Fruit fly (Drosophila melanogaster) whole organism, embryonic: ENCODE measurements around the gene CG11674.

Source experiments
- Atf3 ChIP-seq: fragments of 200-800 bp; sonication (Bioruptor generic); optimal IDR thresholded peaks from 3 replicates; lab custom pipeline; 2016; ENCODE audit warnings: missing biosample characterization, missing genetic modification characterization
- CG10147 ChIP-seq: fragments of 200-800 bp; sonication (Bioruptor generic); optimal IDR thresholded peaks from 2 replicates; lab custom pipeline; 2019; ENCODE audit warnings: missing biosample characterization, mild to moderate bottlenecking, missing genetic modification characterization, moderate library complexity
- CG10654 ChIP-seq: fragments of 200-800 bp; sonication (Bioruptor generic); optimal IDR thresholded peaks from 2 replicates; lab custom pipeline; 2016; ENCODE audit warnings: missing biosample characterization, missing genetic modification characterization
- CG12071 ChIP-seq: fragments of 200-800 bp; sonication (Bioruptor generic); optimal IDR thresholded peaks from 3 replicates; lab custom pipeline; 2018; ENCODE audit warnings: missing biosample characterization, mild to moderate bottlenecking, missing genetic modification characterization
- CG12659 ChIP-seq: fragments of 200-800 bp; sonication (Bioruptor generic); optimal IDR thresholded peaks from 3 replicates; lab custom pipeline; 2017; ENCODE audit warnings: mild to moderate bottlenecking, missing biosample characterization, missing genetic modification reagents, missing genetic modification characterization
- CG12769 ChIP-seq: fragments of 200-800 bp; sonication (Bioruptor generic); optimal IDR thresholded peaks from 2 replicates; lab custom pipeline; 2019; ENCODE audit warnings: missing biosample characterization, mild to moderate bottlenecking, missing genetic modification characterization, moderate library complexity
- CG13894 ChIP-seq: fragments of 200-800 bp; sonication (Bioruptor generic); optimal IDR thresholded peaks from 3 replicates; lab custom pipeline; 2018; ENCODE audit warnings: missing biosample characterization, mild to moderate bottlenecking, missing genetic modification characterization, moderate library complexity
- CG17829 ChIP-seq: fragments of 200-800 bp; optimal IDR thresholded peaks from 2 replicates; lab custom pipeline; 2019; ENCODE audit warnings: missing biosample characterization, mild to moderate bottlenecking, missing genetic modification characterization, moderate library complexity
- CG18764 ChIP-seq: fragments of 200-800 bp; sonication (Bioruptor generic); optimal IDR thresholded peaks from 3 replicates; lab custom pipeline; 2016; ENCODE audit warnings: missing biosample characterization, missing genetic modification characterization
- CG3281 ChIP-seq: fragments of 200-800 bp; sonication (Bioruptor generic); optimal IDR thresholded peaks from 3 replicates; lab custom pipeline; 2017; ENCODE audit warnings: missing biosample characterization, mild to moderate bottlenecking, missing genetic modification characterization
- CG6765 ChIP-seq: fragments of 200-800 bp; sonication (Bioruptor generic); optimal IDR thresholded peaks from 3 replicates; lab custom pipeline; 2017; ENCODE audit warnings: missing biosample characterization, mild to moderate bottlenecking, missing genetic modification characterization
- CG7357 ChIP-seq: fragments of 200-800 bp; sonication (Bioruptor generic); IDR thresholded peaks from 3 replicates; pipeline ENCODE4 v1.3.6; 2022; ENCODE audit warnings: missing biosample characterization, missing genetic modification characterization
- CG7745 ChIP-seq: fragments of 200-800 bp; sonication (Bioruptor generic); optimal IDR thresholded peaks from 2 replicates; lab custom pipeline; 2018; ENCODE audit warnings: missing biosample characterization, mild to moderate bottlenecking, missing genetic modification characterization, moderate library complexity
- CG7963 ChIP-seq: fragments of 200-800 bp; sonication (Bioruptor generic); IDR thresholded peaks from 3 replicates; pipeline ENCODE4 v1.3.6; 2022; ENCODE audit warnings: missing biosample characterization, missing genetic modification characterization; ENCODE audit not compliant: partially characterized antibody
- CG8089 ChIP-seq: fragments of 200-800 bp; sonication (Bioruptor generic); optimal IDR thresholded peaks from 3 replicates; lab custom pipeline; 2016; ENCODE audit warnings: missing biosample characterization, missing genetic modification characterization
- CG8281 ChIP-seq: fragments of 200-800 bp; sonication (Bioruptor generic); optimal IDR thresholded peaks from 2 replicates; lab custom pipeline; 2018; ENCODE audit warnings: missing biosample characterization, mild to moderate bottlenecking, missing genetic modification characterization, moderate library complexity
- CG9215 ChIP-seq: fragments of 200-800 bp; sonication (Bioruptor generic); IDR thresholded peaks from 2 replicates; pipeline ENCODE4 v1.3.6; 2022; ENCODE audit warnings: missing biosample characterization, missing genetic modification characterization
- Dad ChIP-seq: fragments of 200-800 bp; sonication (Bioruptor generic); optimal IDR thresholded peaks from 3 replicates; lab custom pipeline; 2016; ENCODE audit warnings: missing biosample characterization, missing genetic modification characterization
- Dip3 ChIP-seq: fragments of 200-800 bp; sonication (Bioruptor generic); optimal IDR thresholded peaks from 3 replicates; lab custom pipeline; 2016; ENCODE audit warnings: missing biosample characterization, missing genetic modification characterization
- Dll ChIP-seq: fragments of 200-800 bp; sonication (Bioruptor generic); IDR thresholded peaks from 4 replicates; pipeline ENCODE4 v1.3.6; 2022; ENCODE audit warnings: missing biosample characterization, missing genetic modification characterization; ENCODE audit not compliant: partially characterized antibody
- E2f2 ChIP-seq: fragments of 200-800 bp; sonication (Bioruptor generic); IDR thresholded peaks from 2 replicates; pipeline ENCODE4 v1.3.6; 2022; ENCODE audit warnings: missing biosample characterization, missing genetic modification characterization
- Gug ChIP-seq: fragments of 200-800 bp; sonication (Bioruptor generic); IDR thresholded peaks from 4 replicates; pipeline ENCODE4 v1.3.6; 2022; ENCODE audit warnings: missing biosample characterization, missing genetic modification characterization
- HLH54F ChIP-seq: fragments of 200-800 bp; sonication (Bioruptor generic); optimal IDR thresholded peaks from 3 replicates; lab custom pipeline; 2016; ENCODE audit warnings: missing biosample characterization, missing genetic modification characterization
- HmgZ ChIP-seq: fragments of 200-800 bp; sonication (Bioruptor generic); optimal IDR thresholded peaks from 2 replicates; lab custom pipeline; 2018; ENCODE audit warnings: missing biosample characterization, mild to moderate bottlenecking, missing genetic modification characterization
- Hr39 ChIP-seq: fragments of >200 bp; optimal IDR thresholded peaks from 2 replicates; lab custom pipeline; 2017
- NfI ChIP-seq: fragments of 200-800 bp; sonication (Bioruptor generic); optimal IDR thresholded peaks from 3 replicates; lab custom pipeline; 2018; ENCODE audit warnings: missing biosample characterization, mild to moderate bottlenecking, missing genetic modification characterization, moderate library complexity
- Oli ChIP-seq: fragments of 200-800 bp; sonication (Bioruptor generic); optimal IDR thresholded peaks from 2 replicates; lab custom pipeline; 2018; ENCODE audit warnings: missing biosample characterization, mild to moderate bottlenecking, missing genetic modification characterization, moderate library complexity
- Ptx1 ChIP-seq: fragments of 200-800 bp; sonication (Bioruptor generic); IDR thresholded peaks from 2 replicates; pipeline ENCODE4 v1.3.6; 2022; ENCODE audit warnings: missing biosample characterization, missing genetic modification characterization
- Side ChIP-seq: fragments of 200-800 bp; sonication (Bioruptor generic); optimal IDR thresholded peaks from 2 replicates; lab custom pipeline; 2016; ENCODE audit warnings: missing biosample characterization, missing genetic modification characterization
- Sin3A ChIP-seq: fragments of >200 bp; optimal IDR thresholded peaks from 2 replicates; lab custom pipeline; 2018
- Tbp ChIP-seq: fragments of >200 bp; optimal IDR thresholded peaks from 2 replicates; lab custom pipeline; 2018; ENCODE audit warnings: missing biosample characterization, missing genetic modification characterization
- ap ChIP-seq: fragments of 200-800 bp; sonication (Bioruptor generic); IDR thresholded peaks from 2 replicates; pipeline ENCODE4 v1.3.6; 2022; ENCODE audit warnings: missing biosample characterization, missing genetic modification characterization
- ato ChIP-seq: fragments of 200-800 bp; sonication (Bioruptor generic); IDR thresholded peaks from 2 replicates; pipeline ENCODE4 v1.3.6; 2022; ENCODE audit warnings: missing biosample characterization, missing genetic modification characterization; ENCODE audit not compliant: partially characterized antibody
- bab2 ChIP-seq: fragments of 200-800 bp; sonication (Bioruptor generic); optimal IDR thresholded peaks from 2 replicates; lab custom pipeline; 2016; ENCODE audit warnings: missing biosample characterization, missing genetic modification characterization
- br ChIP-seq: fragments of >200 bp; optimal IDR thresholded peaks from 2 replicates; lab custom pipeline; 2017
- caup ChIP-seq: fragments of 200-800 bp; sonication (Bioruptor generic); optimal IDR thresholded peaks from 3 replicates; lab custom pipeline; 2017; ENCODE audit warnings: missing biosample characterization, mild to moderate bottlenecking, missing genetic modification characterization, moderate library complexity; ENCODE audit not compliant: severe bottlenecking
- crp ChIP-seq, 2 experiments: fragments of 200-800 bp; sonication (Bioruptor generic); optimal IDR thresholded peaks; 2 replicates in 1 of 2; 3 replicates in 1 of 2; lab custom pipeline; 2017; ENCODE audit warnings: missing biosample characterization in 2 of 2, missing genetic modification characterization in 2 of 2, mild to moderate bottlenecking in 1 of 2, moderate library complexity in 1 of 2
- fd102C ChIP-seq: fragments of 200-800 bp; sonication (Bioruptor generic); optimal IDR thresholded peaks from 2 replicates; lab custom pipeline; 2018; ENCODE audit warnings: missing biosample characterization, mild to moderate bottlenecking, missing genetic modification characterization, moderate library complexity
- ind ChIP-seq: fragments of 200-800 bp; sonication (Bioruptor generic); optimal IDR thresholded peaks from 3 replicates; lab custom pipeline; 2016; ENCODE audit warnings: missing biosample characterization, missing genetic modification characterization
- knrl ChIP-seq: fragments of 200-800 bp; sonication (Bioruptor generic); IDR thresholded peaks from 3 replicates; pipeline ENCODE4 v1.3.6; 2022; ENCODE audit warnings: missing biosample characterization, missing genetic modification characterization; ENCODE audit not compliant: partially characterized antibody
- maf-S ChIP-seq: fragments of 200-800 bp; sonication (Bioruptor generic); optimal IDR thresholded peaks from 2 replicates; lab custom pipeline; 2016; ENCODE audit warnings: missing biosample characterization, missing genetic modification characterization
- nmo ChIP-seq: fragments of 200-800 bp; sonication (Bioruptor generic); optimal IDR thresholded peaks from 2 replicates; lab custom pipeline; 2018; ENCODE audit warnings: missing biosample characterization, mild to moderate bottlenecking, missing genetic modification characterization, moderate library complexity
- odd ChIP-seq: fragments of 200-800 bp; sonication (Bioruptor generic); optimal IDR thresholded peaks from 2 replicates; lab custom pipeline; 2017; ENCODE audit warnings: missing biosample characterization, mild to moderate bottlenecking, missing genetic modification characterization
- pum ChIP-seq: fragments of 200-800 bp; sonication (Bioruptor generic); optimal IDR thresholded peaks from 2 replicates; lab custom pipeline; 2016; ENCODE audit warnings: missing biosample characterization, missing genetic modification characterization
- scrt ChIP-seq: fragments of 200-800 bp; sonication (Bioruptor generic); optimal IDR thresholded peaks from 2 replicates; lab custom pipeline; 2018; ENCODE audit warnings: missing biosample characterization, mild to moderate bottlenecking, missing genetic modification characterization, moderate library complexity
- sens-2 ChIP-seq: fragments of 200-800 bp; sonication (Bioruptor generic); IDR thresholded peaks from 2 replicates; pipeline ENCODE4 v1.3.6; 2022; ENCODE audit warnings: missing biosample characterization, missing genetic modification characterization
- slp2 ChIP-seq: fragments of 200-800 bp; sonication (Bioruptor generic); optimal IDR thresholded peaks from 2 replicates; lab custom pipeline; 2016; ENCODE audit warnings: missing biosample characterization, missing genetic modification characterization
- ssp ChIP-seq: fragments of 200-800 bp; sonication (Bioruptor generic); IDR thresholded peaks from 2 replicates; pipeline ENCODE4 v1.3.6; 2022; ENCODE audit warnings: missing biosample characterization, missing genetic modification characterization
- wek ChIP-seq: fragments of 200-800 bp; sonication (Bioruptor generic); optimal IDR thresholded peaks from 3 replicates; lab custom pipeline; 2018; ENCODE audit warnings: missing biosample characterization, mild to moderate bottlenecking, missing genetic modification characterization, moderate library complexity
- zen ChIP-seq: fragments of 200-800 bp; sonication (Bioruptor generic); optimal IDR thresholded peaks from 3 replicates; lab custom pipeline; 2018; ENCODE audit warnings: missing biosample characterization, mild to moderate bottlenecking, missing genetic modification characterization, moderate library complexity
- zfh2 ChIP-seq: fragments of 200-800 bp; sonication (Bioruptor generic); optimal IDR thresholded peaks from 2 replicates; lab custom pipeline; 2016; ENCODE audit warnings: missing biosample characterization, missing genetic modification characterization

Gene CG11674

DNA sequence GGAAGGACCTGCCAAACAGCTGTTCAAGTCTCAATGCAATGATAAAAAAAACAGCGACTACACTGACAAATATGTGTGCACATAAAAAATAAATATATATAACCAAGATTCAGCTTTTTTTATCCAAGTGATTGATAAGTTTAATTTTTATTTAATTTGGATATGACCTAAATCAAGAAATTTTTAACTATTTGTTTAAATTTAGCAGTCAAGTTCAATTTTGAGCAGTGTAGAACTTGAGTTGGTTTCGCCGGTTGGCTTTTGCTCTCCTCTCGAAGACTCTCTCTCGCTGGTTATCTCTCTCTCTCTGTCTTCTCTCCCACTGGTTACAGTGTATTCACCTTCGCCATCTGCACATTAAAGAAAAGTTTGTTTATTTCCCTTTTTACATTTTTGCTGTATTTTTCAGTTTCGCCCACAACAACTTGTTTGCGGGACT lies 7.6 kb downstream of the CG11674 start (continued):
- TF ChIP-seq NfI (GFP tag; lab: Kevin White, UChicago) (peak; percentile 78), pum (GFP tag; lab: Kevin White, UChicago) (peak; percentile 69), CG17829 (tag; lab: Kevin White, UChicago) (peak; percentile 90), CG9215 (peak; percentile 81), Hr39 (no peak), Gug (GFP tag; lab: Robert Waterston, UW) (peak; percentile 44; the same call in 2 of the 4 replicates), ap (peak; percentile 66), CG10147 (GFP tag; lab: Kevin White, UChicago) (peak; percentile 86), CG8089 (GFP tag; lab: Kevin White, UChicago) (peak; percentile 40), Side (peak; percentile 68), fd102C (GFP tag; lab: Kevin White, UChicago) (peak; percentile 23), E2f2 (GFP tag; lab: Robert Waterston, UW) (peak; percentile 61), Dll (GFP tag; lab: Robert Waterston, UW) (no peak), CG7357 (peak; percentile 72; the same call in 2 of the 3 replicates), odd (GFP tag; lab: Kevin White, UChicago) (peak; percentile 80), CG13894 (tag; lab: Kevin White, UChicago) (peak; percentile 37), CG12769 (tag; lab: Kevin White, UChicago) (peak; percentile 40), HLH54F (peak; percentile 65), CG12659 (GFP tag; lab: Kevin White, UChicago) (peak; percentile 89), Dad (GFP tag; lab: Kevin White, UChicago) (peak; percentile 52), CG7963 (GFP tag; lab: Robert Waterston, UW) (no peak), zfh2 (GFP tag; lab: Kevin White, UChicago) (peak; percentile 39), CG18764 (GFP tag; lab: Kevin White, UChicago) (peak; percentile 73), CG7745 (tag; lab: Kevin White, UChicago) (no peak), sens-2 (GFP tag; lab: Robert Waterston, UW) (peak; percentile 71), knrl (no peak), CG8281 (tag; lab: Kevin White, UChicago) (peak; percentile 55), zen (tag; lab: Kevin White, UChicago) (peak; percentile 84), CG6765 (GFP tag; lab: Kevin White, UChicago) (peak; percentile 72), Dip3 (GFP tag; lab: Kevin White, UChicago) (peak; percentile 52), crp (GFP tag; optimal IDR thresholded peaks at IDR 0.05; lab: Kevin White, UChicago) (peak in 1 of 2 experiments; percentile 57), CG3281 (GFP tag; lab: Kevin White, UChicago) (peak; percentile 88), ato (GFP tag; lab: Robert Waterston, UW) (no peak), CG10654 (GFP tag; lab: Kevin White, UChicago) (peak; percentile 78), wek (GFP tag; lab: Kevin White, UChicago) (peak; percentile 16), Sin3A (no peak), bab2 (GFP tag; lab: Kevin White, UChicago) (peak; percentile 63), CG12071 (GFP tag; lab: Kevin White, UChicago) (peak; percentile 62), slp2 (GFP tag; lab: Kevin White, UChicago) (peak; percentile 65), br (lab: Kevin White, UChicago) (no peak), caup (peak; percentile 85), Atf3 (peak; percentile 56), nmo (peak; percentile 90), Tbp (GFP tag; lab: Kevin White, UChicago) (no peak), maf-S (GFP tag; lab: Kevin White, UChicago) (peak; percentile 67), Oli (tag; lab: Kevin White, UChicago) (peak; percentile 88), HmgZ (tag; lab: Kevin White, UChicago) (peak; percentile 79), ssp (GFP tag; lab: Robert Waterston, UW) (peak; percentile 61), ind (GFP tag; lab: Kevin White, UChicago) (peak; percentile 82), scrt (GFP tag; lab: Kevin White, UChicago) (peak; percentile 74), Ptx1 (peak; percentile 91)
